Fruit fly (Drosophila melanogaster): Measurements from ENCODE around the gene CG17121.

CG17121 gene

DNA sequence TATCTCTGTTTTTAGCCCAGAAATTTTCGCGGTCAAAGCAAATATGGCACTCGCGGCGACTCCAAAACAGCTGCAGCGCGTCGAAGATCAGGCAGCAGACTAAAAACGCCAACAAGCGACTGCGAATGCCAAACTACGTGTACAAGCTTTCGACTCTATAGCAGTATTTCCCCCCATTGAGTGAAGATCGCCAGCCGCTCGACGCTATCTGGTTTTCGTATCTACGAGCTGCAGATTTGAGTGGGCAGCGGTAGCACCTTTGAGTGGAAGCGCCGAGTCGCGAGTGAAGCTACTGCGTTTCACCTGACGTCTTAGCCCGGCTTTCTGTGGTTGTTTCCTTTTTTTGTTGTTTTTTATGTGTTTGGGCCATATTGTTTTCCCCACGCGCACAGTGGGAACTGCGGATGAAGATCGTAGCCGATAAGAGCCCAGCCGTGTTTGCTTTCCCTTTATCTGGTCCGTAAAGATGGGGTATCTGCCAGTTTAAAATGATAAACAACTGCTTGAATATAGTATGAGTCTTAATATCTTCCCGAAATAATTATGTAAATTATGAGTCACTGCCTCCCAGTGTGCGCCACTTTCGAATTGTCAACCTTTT is at the start of gene CG17121:
Gene CG17121, minus strand, starts transcription at position 126 of the 601 bp plus-strand sequence.
- TF ChIP-seq CG6163 (GFP tag; IDR thresholded peaks at IDR 0.05), result peak; percentile 64
- no peak for TF ChIP-seq Ets96B (tag; optimal IDR thresholded peaks at IDR 0.05)

DNA sequence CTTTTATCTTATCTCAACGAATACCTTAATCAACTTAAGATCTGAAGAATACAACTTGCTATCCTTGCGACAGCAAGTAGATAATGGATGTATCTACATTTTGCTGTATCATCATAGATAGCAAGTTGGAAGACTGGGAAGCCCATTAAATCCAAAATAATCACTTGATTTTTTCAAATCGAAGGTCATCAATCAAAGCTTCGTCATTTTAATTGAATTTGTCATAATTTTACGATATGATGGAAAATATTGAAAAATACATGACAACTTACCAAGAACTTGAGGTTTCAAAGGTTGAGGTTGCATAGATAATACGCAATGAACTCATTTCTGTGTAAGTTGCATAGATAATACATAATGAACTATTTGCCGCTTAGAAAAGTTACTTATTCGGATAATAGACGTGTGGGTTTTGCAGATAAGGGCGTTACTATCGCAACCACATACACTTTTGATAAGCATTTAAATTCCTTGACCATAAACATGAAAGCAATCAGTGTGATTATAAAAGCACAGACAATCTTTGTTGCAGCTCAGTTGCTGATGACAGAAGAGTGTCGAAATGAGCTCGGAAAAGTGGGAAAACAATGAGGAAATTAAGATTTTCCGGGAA is 49.3 kb upstream of the CG17121 start, which contains the start of gene CG6733:
Gene CG6733, plus strand, starts transcription at position 532 of the 613 bp plus-strand sequence.
- TF ChIP-seq topi (GFP tag; optimal IDR thresholded peaks at IDR 0.05), result no peak
- TF ChIP-seq fd59A (GFP tag; optimal IDR thresholded peaks at IDR 0.05), result no peak
- no peak for TF ChIP-seq CG16779 (tag; optimal IDR thresholded peaks at IDR 0.05)

- TF ChIP-seq CG31627 (GFP tag; optimal IDR thresholded peaks at IDR 0.05) (no peak), vri (GFP tag; optimal IDR thresholded peaks at IDR 0.05) (peak; percentile 73)
Observed at dm6 chr3R:23095346-23095745, 47.3 kb upstream of the CG17121 start, which contains the start of gene CG17109. Gene CG17109 (plus strand): TSS chr3R:23095690.

DNA sequence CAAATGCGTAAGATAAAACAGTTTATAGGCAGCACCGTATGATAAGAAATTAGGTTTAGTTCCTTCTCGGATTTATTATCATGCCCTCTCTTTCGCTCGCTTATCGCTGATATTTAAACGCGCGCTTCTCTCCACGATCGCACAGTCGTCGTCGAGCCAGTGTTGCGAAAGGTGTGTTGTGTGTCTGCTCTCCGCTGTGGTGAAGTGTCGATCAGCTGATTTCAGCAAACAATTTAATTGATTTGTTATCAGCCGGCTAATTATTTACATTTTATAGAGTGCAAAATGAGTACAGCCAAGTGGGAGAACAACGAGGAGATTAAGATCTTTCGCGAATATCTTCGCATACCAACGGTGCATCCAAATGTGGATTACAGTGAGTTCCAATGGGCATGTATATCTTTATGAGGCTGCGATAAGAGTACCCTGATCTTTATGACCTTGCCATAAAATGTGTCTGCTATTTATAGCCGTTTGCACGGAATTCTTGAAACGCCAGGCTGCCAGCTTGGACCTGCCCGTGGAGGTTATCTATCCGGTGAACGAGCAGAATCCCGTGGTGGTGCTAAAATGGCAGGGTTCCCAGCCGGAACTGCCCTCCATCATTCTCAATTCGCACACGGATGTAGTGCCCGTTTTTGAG is 43.7 kb upstream of the CG17121 start, which contains the start of the genes CG17110 and CG6726:
Gene CG17110, plus strand, starts transcription at position 139 of the 643 bp plus-strand sequence.
Gene CG6726, plus strand, starts transcription at position 139 of the 643 bp plus-strand sequence.
- no peak for TF ChIP-seq Lpt (GFP tag; optimal IDR thresholded peaks at IDR 0.05)
- TF ChIP-seq svp (GFP tag), result peak; percentile 97
- peak; percentile 72 for TF ChIP-seq fkh (GFP tag; optimal IDR thresholded peaks at IDR 0.05)
- peak; percentile 4 for TF ChIP-seq CG6276 (GFP tag; optimal IDR thresholded peaks at IDR 0.05)
- TF ChIP-seq vri (GFP tag; optimal IDR thresholded peaks at IDR 0.05), result peak; percentile 30

dm6 chr3R:23088252-23088651 is 40.2 kb upstream of the CG17121 start:
- TF ChIP-seq dac (GFP tag; optimal IDR thresholded peaks at IDR 0.05) (no peak), achi (GFP tag; optimal IDR thresholded peaks at IDR 0.05) (no peak), Sox102F (GFP tag; optimal IDR thresholded peaks at IDR 0.05) (no peak), OdsH (GFP tag; optimal IDR thresholded peaks at IDR 0.05) (no peak), CG11762 (GFP tag; optimal IDR thresholded peaks at IDR 0.05; ENCODE audit: insufficient read depth) (no peak)

DNA sequence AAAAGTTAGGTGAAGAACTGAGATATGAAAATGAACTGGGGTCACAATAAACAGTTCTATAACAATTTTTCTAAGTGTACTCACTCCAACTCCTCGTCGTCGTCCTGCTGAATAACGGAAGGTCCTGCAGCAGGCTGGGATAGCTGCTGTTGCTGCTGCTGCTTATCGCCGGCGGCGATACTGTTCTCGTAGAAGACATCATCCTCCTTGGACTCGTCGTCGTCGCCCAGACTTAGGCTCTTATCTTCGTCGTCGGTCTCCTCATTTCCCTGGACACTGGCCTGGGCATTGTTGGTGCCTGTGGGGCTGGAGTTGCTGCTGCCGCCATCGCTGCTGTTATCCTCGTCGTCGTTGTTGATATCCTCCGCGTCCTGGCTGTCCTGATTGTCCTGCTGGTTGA is 33.3 kb upstream of the CG17121 start:
- TF ChIP-seq svp (GFP tag) (peak; percentile 45), OdsH (GFP tag; optimal IDR thresholded peaks at IDR 0.05) (no peak)

- no peak for TF ChIP-seq CG6163 (GFP tag; IDR thresholded peaks at IDR 0.05)
- TF ChIP-seq CG8119 (GFP tag; IDR thresholded peaks at IDR 0.05), result no peak
- TF ChIP-seq pdm3 (GFP tag; optimal IDR thresholded peaks at IDR 0.05), result no peak
Observed at dm6 chr3R:23074480-23074879, 26.5 kb upstream of the CG17121 start.

- TF ChIP-seq Hr4 (GFP tag; optimal IDR thresholded peaks at IDR 0.05) (peak; percentile 25), OdsH (GFP tag; optimal IDR thresholded peaks at IDR 0.05) (peak; percentile 20), achi (GFP tag; optimal IDR thresholded peaks at IDR 0.05) (peak; percentile 13), esn (GFP tag; optimal IDR thresholded peaks at IDR 0.05) (no peak), CG4318 (GFP tag; optimal IDR thresholded peaks at IDR 0.05) (no peak), svp (GFP tag) (peak; percentile 46), Met (GFP tag; optimal IDR thresholded peaks at IDR 0.05) (peak; percentile 13), Smox (GFP tag; optimal IDR thresholded peaks at IDR 0.05) (peak; percentile 4), CG10631 (GFP tag; optimal IDR thresholded peaks at IDR 0.05) (peak; percentile 7), ss (GFP tag; optimal IDR thresholded peaks at IDR 0.05) (no peak), CG32006 (GFP tag; optimal IDR thresholded peaks at IDR 0.05) (peak; percentile 49)
Observed at dm6 chr3R:23067209-23067826, 19.3 kb upstream of the CG17121 start, which contains the start of gene CG17111. Gene CG17111 (minus strand): TSS chr3R:23067259.

Measured in whole organism, prepupa.